Worm (Caenorhabditis elegans) whole organism, L3 larva: ENCODE measurements around the gene coh-3.

Source experiments
- R02D3.7 ChIP-seq: fragments of 150-350 bp; optimal IDR thresholded peaks from 2 replicates; lab custom pipeline; 2014; ENCODE audit warnings: missing biosample characterization, missing genetic modification characterization
- ZK546.5 ChIP-seq: sonication (generic microtip); optimal IDR thresholded peaks from 2 replicates; lab custom pipeline; 2017; ENCODE audit warnings: missing biosample characterization, missing genetic modification characterization
- aly-2 ChIP-seq: fragments of 150-350 bp; optimal IDR thresholded peaks from 2 replicates; lab custom pipeline; 2014; ENCODE audit warnings: missing biosample characterization, missing genetic modification characterization
- ama-1 ChIP-seq: fragments of 150-350 bp; optimal IDR thresholded peaks from 2 replicates; lab custom pipeline; 2018
- ceh-82 ChIP-seq: fragments of 150-350 bp; optimal IDR thresholded peaks from 2 replicates; lab custom pipeline; 2014; ENCODE audit warnings: missing biosample characterization, missing genetic modification characterization
- ceh-9 ChIP-seq: sonication (generic microtip); optimal IDR thresholded peaks from 2 replicates; lab custom pipeline; 2018; ENCODE audit warnings: missing biosample characterization, missing genetic modification characterization
- daf-12 ChIP-seq: fragments of 150-350 bp; optimal IDR thresholded peaks from 2 replicates; lab custom pipeline; 2014; ENCODE audit warnings: missing biosample characterization, missing genetic modification reagents, missing genetic modification characterization
- egl-27 ChIP-seq: sonication (generic microtip); optimal IDR thresholded peaks from 4 replicates; lab custom pipeline; 2017; ENCODE audit warnings: missing biosample characterization, missing genetic modification reagents, missing genetic modification characterization
- egl-5 ChIP-seq: fragments of 150-350 bp; optimal IDR thresholded peaks from 2 replicates; lab custom pipeline; 2017; ENCODE audit warnings: missing biosample characterization, missing genetic modification reagents, missing genetic modification characterization, inconsistent platforms
- elt-2 ChIP-seq: sonication (generic microtip); optimal IDR thresholded peaks from 2 replicates; lab custom pipeline; 2016; ENCODE audit warnings: missing genetic modification reagents, mild to moderate bottlenecking, missing genetic modification characterization, missing compliant biosample characterization
- eor-1 ChIP-seq, 2 experiments: fragments of 150-350 bp; optimal IDR thresholded peaks; 2 replicates each; lab custom pipeline; 2014 to 2018; ENCODE audit warnings: missing biosample characterization in 2 of 2, missing genetic modification characterization in 2 of 2
- fkh-10 ChIP-seq: sonication (generic microtip); optimal IDR thresholded peaks from 2 replicates; lab custom pipeline; 2017; ENCODE audit warnings: missing biosample characterization, missing genetic modification reagents, missing genetic modification characterization
- fos-1 ChIP-seq: fragments of 150-350 bp; optimal IDR thresholded peaks from 2 replicates; lab custom pipeline; 2014; ENCODE audit warnings: missing biosample characterization, missing genetic modification characterization
- hmg-11 ChIP-seq: sonication (generic microtip); optimal IDR thresholded peaks from 2 replicates; lab custom pipeline; 2016; ENCODE audit warnings: missing genetic modification characterization, missing compliant biosample characterization
- jun-1 ChIP-seq: fragments of 150-350 bp; optimal IDR thresholded peaks from 2 replicates; lab custom pipeline; 2014; ENCODE audit warnings: missing biosample characterization, missing genetic modification reagents, missing genetic modification characterization
- lin-15B ChIP-seq: fragments of 150-350 bp; optimal IDR thresholded peaks from 2 replicates; lab custom pipeline; 2014; ENCODE audit warnings: missing biosample characterization, missing genetic modification characterization
- lin-39 ChIP-seq: fragments of 150-350 bp; optimal IDR thresholded peaks from 2 replicates; lab custom pipeline; 2018; ENCODE audit warnings: missing biosample characterization, missing genetic modification reagents, missing genetic modification characterization
- mdl-1 ChIP-seq: fragments of 150-350 bp; optimal IDR thresholded peaks from 2 replicates; lab custom pipeline; 2014; ENCODE audit warnings: missing biosample characterization, missing genetic modification characterization
- nfya-1 ChIP-seq: sonication (generic microtip); optimal IDR thresholded peaks from 2 replicates; lab custom pipeline; 2017; ENCODE audit warnings: missing genetic modification characterization, mild to moderate bottlenecking, missing compliant biosample characterization, antibody characterized with exemption, moderate library complexity; ENCODE audit not compliant: insufficient read depth
- nhr-12 ChIP-seq: fragments of 150-350 bp; optimal IDR thresholded peaks from 2 replicates; lab custom pipeline; 2014; ENCODE audit warnings: missing biosample characterization, missing genetic modification characterization
- nhr-23 ChIP-seq: fragments of 150-350 bp; optimal IDR thresholded peaks from 2 replicates; lab custom pipeline; 2014; ENCODE audit warnings: missing biosample characterization, missing genetic modification reagents, missing genetic modification characterization
- nhr-28 ChIP-seq: fragments of 150-350 bp; optimal IDR thresholded peaks from 2 replicates; lab custom pipeline; 2014; ENCODE audit warnings: missing biosample characterization, missing genetic modification characterization
- nhr-43 ChIP-seq: sonication (generic microtip); optimal IDR thresholded peaks from 2 replicates; lab custom pipeline; 2016; ENCODE audit warnings: mild to moderate bottlenecking, missing genetic modification characterization, missing compliant biosample characterization; ENCODE audit not compliant: poor library complexity, severe bottlenecking
- nhr-77 ChIP-seq: fragments of 150-350 bp; optimal IDR thresholded peaks from 2 replicates; lab custom pipeline; 2014; ENCODE audit warnings: missing biosample characterization, missing genetic modification characterization
- pha-4 ChIP-seq: fragments of 150-350 bp; optimal IDR thresholded peaks from 2 replicates; lab custom pipeline; 2014; ENCODE audit warnings: missing biosample characterization, missing genetic modification reagents, missing genetic modification characterization
- pqm-1 ChIP-seq: fragments of 150-350 bp; optimal IDR thresholded peaks from 2 replicates; lab custom pipeline; 2017; ENCODE audit warnings: missing biosample characterization, missing genetic modification characterization, inconsistent platforms
- sea-2 ChIP-seq: fragments of 150-350 bp; sonication (generic microtip); optimal IDR thresholded peaks from 4 replicates; lab custom pipeline; 2014; ENCODE audit warnings: missing biosample characterization, missing genetic modification reagents, missing genetic modification characterization
- snpc-4 ChIP-seq: fragments of 150-350 bp; optimal IDR thresholded peaks from 2 replicates; lab custom pipeline; 2014; ENCODE audit warnings: missing biosample characterization, missing genetic modification characterization
- tbx-2 ChIP-seq: sonication (generic microtip); optimal IDR thresholded peaks from 2 replicates; lab custom pipeline; 2016; ENCODE audit warnings: mild to moderate bottlenecking, missing genetic modification characterization, missing compliant biosample characterization
- zag-1 ChIP-seq: fragments of 150-350 bp; optimal IDR thresholded peaks from 2 replicates; lab custom pipeline; 2014; ENCODE audit warnings: missing biosample characterization, missing genetic modification characterization
- ztf-4 ChIP-seq: fragments of 150-350 bp; optimal IDR thresholded peaks from 2 replicates; lab custom pipeline; 2014; ENCODE audit warnings: missing biosample characterization, missing genetic modification characterization

Gene coh-3

ce11 chrV:14424958-14425492 is 32.2 kb upstream of the coh-3 start, which contains the start of gene rrsr-1:
TSS of gene rrsr-1 (minus strand) at chrV:14425008.
- TF ChIP-seq egl-5: peak; percentile 46
- TF ChIP-seq lin-15B: peak; percentile 5
- no peak for TF ChIP-seq eor-1 (tag; optimal IDR thresholded peaks at IDR 0.05; lab: Kevin White, UChicago)
- peak; percentile 53 for TF ChIP-seq nhr-43 (tag; lab: Kevin White, UChicago)
- peak; percentile 54 for TF ChIP-seq snpc-4 (tag; lab: Kevin White, UChicago)

- TF ChIP-seq daf-12 (no peak), nhr-23 (no peak), hmg-11 (tag; lab: Kevin White, UChicago) (no peak), fkh-10 (GFP tag; lab: Kevin White, UChicago) (no peak), mdl-1 (no peak), zag-1 (tag; lab: Kevin White, UChicago) (no peak), R02D3.7 (tag; lab: Kevin White, UChicago) (no peak), ama-1 (lab: Kevin White, UChicago) (no peak), pqm-1 (tag; lab: Kevin White, UChicago) (no peak), lin-15B (no peak), eor-1 (tag; optimal IDR thresholded peaks at IDR 0.05; lab: Kevin White, UChicago) (no peak)
Measured at ce11 chrV:14426013-14426412, 31.2 kb upstream of the coh-3 start.

- no peak for TF ChIP-seq tbx-2 (tag; lab: Kevin White, UChicago)
- TF ChIP-seq R02D3.7 (tag; lab: Kevin White, UChicago): no peak
- TF ChIP-seq aly-2 (tag; lab: Kevin White, UChicago): no peak
- TF ChIP-seq jun-1 (tag; lab: Kevin White, UChicago): no peak
- TF ChIP-seq ZK546.5 (tag; lab: Kevin White, UChicago): no peak
- no peak for TF ChIP-seq fos-1
- no peak for TF ChIP-seq ceh-9
- TF ChIP-seq zag-1 (tag; lab: Kevin White, UChicago): no peak
- TF ChIP-seq sea-2 (GFP tag; lab: Kevin White, UChicago): no peak
- TF ChIP-seq nfya-1 (tag; lab: Kevin White, UChicago): no peak
- TF ChIP-seq ztf-4 (tag; lab: Kevin White, UChicago): no peak
- no peak for TF ChIP-seq lin-39 (tag; lab: Kevin White, UChicago)
- TF ChIP-seq nhr-12: no peak
- TF ChIP-seq egl-27 (tag; lab: Kevin White, UChicago): no peak
- no peak for TF ChIP-seq egl-5
- TF ChIP-seq daf-12: no peak
Measured at ce11 chrV:14427069-14427825, 30.0 kb upstream of the coh-3 start.

- TF ChIP-seq pqm-1 (tag; lab: Kevin White, UChicago) (no peak), eor-1 (tag; optimal IDR thresholded peaks at IDR 0.05; lab: Kevin White, UChicago) (no peak), aly-2 (tag; lab: Kevin White, UChicago) (no peak), nhr-28 (tag; lab: Kevin White, UChicago) (no peak), nhr-77 (no peak), elt-2 (tag; lab: Kevin White, UChicago) (no peak), daf-12 (no peak), pha-4 (tag; lab: Kevin White, UChicago) (no peak), ceh-82 (tag; lab: Kevin White, UChicago) (no peak), sea-2 (GFP tag; lab: Kevin White, UChicago) (no peak), egl-5 (no peak), nhr-43 (tag; lab: Kevin White, UChicago) (no peak), mdl-1 (no peak), egl-27 (tag; lab: Kevin White, UChicago) (no peak)
Measured at ce11 chrV:14428865-14429264, 28.4 kb upstream of the coh-3 start, which contains the start of gene F23B12.1. TSS of gene F23B12.1 (plus strand) at chrV:14429165.

ce11 chrV:14432259-14432658 is 25.0 kb upstream of the coh-3 start, which contains the start of gene egl-1:
TSS of gene egl-1 (minus strand) at chrV:14432359.
- TF ChIP-seq egl-27 (tag; lab: Kevin White, UChicago): no peak
